Worm (Caenorhabditis elegans): Measurements from ENCODE around the gene srbc-16.

The srbc-16 gene

ce11 chrV:2181738-2182137 lies at the start of gene srbc-16:
TSS of gene srbc-16 (plus strand) at chrV:2182038.
- TF ChIP-seq jun-1 (tag; optimal IDR thresholded peaks at IDR 0.05): no peak
- TF ChIP-seq nhr-11 (tag; optimal IDR thresholded peaks at IDR 0.05): no peak
- no peak for TF ChIP-seq eor-1 (tag; optimal IDR thresholded peaks at IDR 0.05)
- no peak for TF ChIP-seq elt-3 (tag; optimal IDR thresholded peaks at IDR 0.05)
- no peak for TF ChIP-seq nhr-28 (tag; optimal IDR thresholded peaks at IDR 0.05)
- no peak for TF ChIP-seq egl-5 (tag; optimal IDR thresholded peaks at IDR 0.05)
- TF ChIP-seq hmg-11 (tag; optimal IDR thresholded peaks at IDR 0.05): no peak
- no peak for TF ChIP-seq ztf-4 (tag; optimal IDR thresholded peaks at IDR 0.05)
- TF ChIP-seq fos-1 (tag; optimal IDR thresholded peaks at IDR 0.05): no peak
- no peak for TF ChIP-seq unc-39 (tag; optimal IDR thresholded peaks at IDR 0.05)
- no peak for TF ChIP-seq nhr-23 (tag; optimal IDR thresholded peaks at IDR 0.05)
- TF ChIP-seq pha-4 (tag; optimal IDR thresholded peaks at IDR 0.05): no peak
- no peak for TF ChIP-seq lin-39 (tag; optimal IDR thresholded peaks at IDR 0.05)
- no peak for TF ChIP-seq nhr-12 (tag; optimal IDR thresholded peaks at IDR 0.05)
- TF ChIP-seq pqm-1 (tag; optimal IDR thresholded peaks at IDR 0.05): no peak
- no peak for TF ChIP-seq zag-1 (tag; optimal IDR thresholded peaks at IDR 0.05)
- TF ChIP-seq mml-1 (tag; optimal IDR thresholded peaks at IDR 0.05): no peak
- no peak for TF ChIP-seq nfya-1 (tag; optimal IDR thresholded peaks at IDR 0.05; ENCODE audit: insufficient read depth)
- TF ChIP-seq aly-2 (tag; optimal IDR thresholded peaks at IDR 0.05): no peak
- TF ChIP-seq ztf-11 (tag; optimal IDR thresholded peaks at IDR 0.05): no peak

ce11 chrV:2132675-2133074 lies 49.2 kb upstream of the srbc-16 start:
- peak; percentile 12 for TF ChIP-seq hmg-11 (tag; optimal IDR thresholded peaks at IDR 0.05)
- no peak for TF ChIP-seq mdl-1 (tag; optimal IDR thresholded peaks at IDR 0.05)

- no peak for TF ChIP-seq ceh-82 (tag; optimal IDR thresholded peaks at IDR 0.05)
- no peak for TF ChIP-seq ztf-11 (tag; optimal IDR thresholded peaks at IDR 0.05)
- TF ChIP-seq nhr-25 (tag; optimal IDR thresholded peaks at IDR 0.05): no peak
- TF ChIP-seq nhr-23 (tag; optimal IDR thresholded peaks at IDR 0.05): no peak
- peak; percentile 50 for TF ChIP-seq pha-4 (tag; optimal IDR thresholded peaks at IDR 0.05)
- peak; percentile 74 for TF ChIP-seq lin-39 (tag; optimal IDR thresholded peaks at IDR 0.05)
- TF ChIP-seq nhr-77 (tag; optimal IDR thresholded peaks at IDR 0.05): no peak
- TF ChIP-seq elt-2 (tag; optimal IDR thresholded peaks at IDR 0.05): peak; percentile 5
- TF ChIP-seq skn-1 (tag; optimal IDR thresholded peaks at IDR 0.05): no peak
- TF ChIP-seq fkh-10 (GFP tag; optimal IDR thresholded peaks at IDR 0.05): peak; percentile 68
- TF ChIP-seq unc-62 (GFP tag; optimal IDR thresholded peaks at IDR 0.05): no peak
- TF ChIP-seq elt-1 (tag; optimal IDR thresholded peaks at IDR 0.05): no peak
- no peak for TF ChIP-seq unc-39 (tag; optimal IDR thresholded peaks at IDR 0.05)
- TF ChIP-seq sea-2 (GFP tag; optimal IDR thresholded peaks at IDR 0.05): no peak
- peak; percentile 42 for TF ChIP-seq egl-5 (tag; optimal IDR thresholded peaks at IDR 0.05)
- TF ChIP-seq ZK546.5 (tag; optimal IDR thresholded peaks at IDR 0.05): no peak
- TF ChIP-seq nhr-76 (tag; optimal IDR thresholded peaks at IDR 0.05): no peak
- TF ChIP-seq ceh-28 (tag; optimal IDR thresholded peaks at IDR 0.05): no peak
- no peak for TF ChIP-seq ztf-4 (tag; optimal IDR thresholded peaks at IDR 0.05)
- TF ChIP-seq eor-1 (tag; optimal IDR thresholded peaks at IDR 0.05): no peak
- TF ChIP-seq fos-1 (tag; optimal IDR thresholded peaks at IDR 0.05): no peak
- no peak for TF ChIP-seq lin-15B (tag; optimal IDR thresholded peaks at IDR 0.05)
- TF ChIP-seq pqm-1 (tag; optimal IDR thresholded peaks at IDR 0.05): peak; percentile 11
- no peak for TF ChIP-seq nhr-67 (tag; optimal IDR thresholded peaks at IDR 0.05)
- no peak for TF ChIP-seq ceh-16 (tag; optimal IDR thresholded peaks at IDR 0.05)
- TF ChIP-seq snpc-4 (tag; optimal IDR thresholded peaks at IDR 0.05): peak; percentile 50
- no peak for TF ChIP-seq ama-1 (optimal IDR thresholded peaks at IDR 0.05)
- no peak for TF ChIP-seq zag-1 (tag; optimal IDR thresholded peaks at IDR 0.05)
- TF ChIP-seq nhr-12 (tag; optimal IDR thresholded peaks at IDR 0.05): no peak
- TF ChIP-seq nhr-11 (tag; optimal IDR thresholded peaks at IDR 0.05): no peak
- TF ChIP-seq mdl-1 (tag; optimal IDR thresholded peaks at IDR 0.05): peak; percentile 49
- no peak for TF ChIP-seq ceh-9 (tag; optimal IDR thresholded peaks at IDR 0.05)
- no peak for TF ChIP-seq daf-12 (tag; optimal IDR thresholded peaks at IDR 0.05)
- no peak for TF ChIP-seq fkh-2 (tag; optimal IDR thresholded peaks at IDR 0.05)
- no peak for TF ChIP-seq aly-2 (tag; optimal IDR thresholded peaks at IDR 0.05)
- peak; percentile 7 for TF ChIP-seq tbx-2 (tag; optimal IDR thresholded peaks at IDR 0.05)
- no peak for TF ChIP-seq R02D3.7 (tag; optimal IDR thresholded peaks at IDR 0.05)
- TF ChIP-seq elt-3 (tag; optimal IDR thresholded peaks at IDR 0.05): no peak
- peak; percentile 28 for TF ChIP-seq jun-1 (tag; optimal IDR thresholded peaks at IDR 0.05)
- TF ChIP-seq mml-1 (tag; optimal IDR thresholded peaks at IDR 0.05): peak; percentile 93
- TF ChIP-seq nhr-28 (tag; optimal IDR thresholded peaks at IDR 0.05): no peak
- TF ChIP-seq nfya-1 (tag; optimal IDR thresholded peaks at IDR 0.05; ENCODE audit: insufficient read depth): peak; percentile 86
- no peak for TF ChIP-seq lsy-12 (tag; optimal IDR thresholded peaks at IDR 0.05)
- no peak for TF ChIP-seq egl-27 (tag; optimal IDR thresholded peaks at IDR 0.05)
- TF ChIP-seq nhr-43 (tag; optimal IDR thresholded peaks at IDR 0.05; ENCODE audit: poor library complexity, severe bottlenecking): no peak
- TF ChIP-seq hmg-11 (tag; optimal IDR thresholded peaks at IDR 0.05): peak; percentile 80
- no peak for TF ChIP-seq nhr-237 (tag; optimal IDR thresholded peaks at IDR 0.05)
These were observed 48.3 kb upstream of the srbc-16 start for ce11 chrV:2133512-2133911.

Data from whole organism, L3 larva.